Fruit fly (Drosophila melanogaster): ENCODE results near the gene NELF-B.

The NELF-B gene

DNA sequence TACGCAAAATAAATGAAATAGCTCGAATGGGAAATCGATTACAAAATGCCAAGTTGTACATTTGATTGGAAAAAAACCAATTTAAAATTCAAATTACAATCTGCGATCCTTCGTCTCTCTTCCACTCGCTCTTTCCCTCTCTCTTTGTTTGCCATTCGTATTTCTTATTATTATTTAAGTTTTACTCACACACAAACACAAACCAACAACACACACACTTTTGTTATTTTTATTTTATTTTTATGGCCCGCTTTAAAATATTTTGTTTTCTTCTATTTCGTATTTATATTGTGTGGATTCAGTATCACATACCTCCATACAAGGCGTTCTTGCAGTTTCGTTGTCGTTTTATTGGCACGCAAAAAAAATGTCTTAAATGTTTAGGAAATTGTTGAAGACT lies 32.0 kb downstream of the NELF-B start:
- TF ChIP-seq kay (GFP tag; ENCODE audit: borderline replicate concordance) (peak; percentile 85), Crg-1 (GFP tag; optimal IDR thresholded peaks at IDR 0.05) (no peak), pad (GFP tag; optimal IDR thresholded peaks at IDR 0.05) (no peak)

DNA sequence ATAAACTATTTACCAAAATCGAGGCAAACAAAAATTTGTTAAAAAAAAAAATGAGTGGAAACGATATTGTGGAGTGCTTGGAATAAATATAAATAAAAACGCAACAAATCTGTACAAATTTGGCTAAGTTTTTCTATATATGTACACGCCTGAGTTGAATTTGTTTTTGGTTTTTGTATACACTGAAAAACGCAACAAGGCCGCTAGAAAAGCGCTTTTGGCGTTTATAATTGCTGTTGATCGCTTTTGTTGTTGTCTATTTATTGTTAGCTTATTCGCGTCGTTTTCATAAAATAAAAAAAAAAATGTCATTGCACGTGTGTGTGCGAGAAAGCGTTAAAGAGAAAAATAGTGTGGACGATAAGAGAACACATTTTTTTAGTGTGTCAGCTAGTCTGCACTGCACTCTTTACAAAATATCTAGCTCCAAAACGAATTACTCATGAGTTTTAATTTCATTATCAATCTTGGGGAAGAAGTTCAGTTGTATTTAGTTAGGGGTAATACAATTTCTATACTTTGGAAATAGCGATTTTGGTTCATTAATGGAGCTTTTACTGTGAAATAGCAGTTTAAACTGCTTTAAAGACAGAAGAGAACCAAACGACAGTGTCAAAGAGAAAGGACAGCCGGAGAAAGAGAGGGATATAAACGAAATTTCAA lies 32.6 kb downstream of the NELF-B start:
- no peak for TF ChIP-seq CG14711 (tag; optimal IDR thresholded peaks at IDR 0.05)
- peak; percentile 42 for TF ChIP-seq Mnt (GFP tag; optimal IDR thresholded peaks at IDR 0.05)
- TF ChIP-seq kay (GFP tag; ENCODE audit: borderline replicate concordance), result peak; percentile 92
- peak; percentile 57 for TF ChIP-seq tj (GFP tag; optimal IDR thresholded peaks at IDR 0.05)

DNA sequence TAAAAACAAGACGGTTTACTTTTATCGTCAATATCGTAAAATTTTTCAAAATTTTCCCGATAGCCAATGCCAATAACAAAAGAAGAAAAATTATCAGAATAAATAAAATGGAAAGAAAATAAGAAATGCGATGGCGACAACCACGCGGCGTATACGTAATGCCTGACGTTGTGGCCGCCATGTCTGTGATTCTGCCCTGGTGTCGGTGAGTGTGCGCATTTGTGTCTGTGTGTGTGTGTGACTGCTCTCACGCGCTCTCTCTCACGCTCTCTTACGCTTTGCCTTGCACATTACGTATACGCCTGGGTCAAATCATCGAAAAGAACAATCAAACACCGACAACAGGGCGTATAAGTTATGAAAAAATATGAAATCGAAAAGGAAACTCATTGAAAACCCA lies 33.3 kb downstream of the NELF-B start:
- TF ChIP-seq CG5204 (GFP tag; optimal IDR thresholded peaks at IDR 0.05) (no peak), Hr96 (GFP tag; optimal IDR thresholded peaks at IDR 0.05) (peak; percentile 8), Mnt (GFP tag; optimal IDR thresholded peaks at IDR 0.05) (peak; percentile 80)

DNA sequence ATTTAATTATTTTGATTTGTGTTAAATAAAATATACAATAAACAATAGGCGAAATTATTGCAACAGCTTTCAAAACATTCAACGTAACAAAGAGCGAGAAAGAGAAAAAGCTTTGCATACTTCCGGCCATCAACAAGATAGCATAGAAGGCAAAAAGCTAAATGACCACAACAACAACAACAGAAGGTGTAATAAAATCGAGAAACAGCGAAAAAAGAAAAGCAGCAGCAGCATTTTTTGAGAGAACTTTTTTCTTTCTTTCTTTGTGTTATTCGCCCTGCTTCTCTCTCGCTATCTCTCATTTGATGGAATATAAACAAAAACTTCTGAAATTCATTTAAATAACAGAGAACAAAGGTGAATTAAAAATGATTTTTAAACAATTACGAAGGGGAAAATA lies 34.0 kb downstream of the NELF-B start:
- TF ChIP-seq tj (GFP tag; optimal IDR thresholded peaks at IDR 0.05) (peak; percentile 92), CG7045 (GFP tag; optimal IDR thresholded peaks at IDR 0.05) (no peak), cnc (optimal IDR thresholded peaks at IDR 0.05) (no peak), cic (GFP tag; optimal IDR thresholded peaks at IDR 0.05) (no peak), Hr96 (GFP tag; optimal IDR thresholded peaks at IDR 0.05) (no peak), pad (GFP tag; optimal IDR thresholded peaks at IDR 0.05) (no peak), CG11617 (GFP tag; optimal IDR thresholded peaks at IDR 0.05) (no peak), kay (GFP tag; ENCODE audit: borderline replicate concordance) (peak; percentile 82), bab1 (GFP tag; optimal IDR thresholded peaks at IDR 0.05) (peak; percentile 11)

DNA sequence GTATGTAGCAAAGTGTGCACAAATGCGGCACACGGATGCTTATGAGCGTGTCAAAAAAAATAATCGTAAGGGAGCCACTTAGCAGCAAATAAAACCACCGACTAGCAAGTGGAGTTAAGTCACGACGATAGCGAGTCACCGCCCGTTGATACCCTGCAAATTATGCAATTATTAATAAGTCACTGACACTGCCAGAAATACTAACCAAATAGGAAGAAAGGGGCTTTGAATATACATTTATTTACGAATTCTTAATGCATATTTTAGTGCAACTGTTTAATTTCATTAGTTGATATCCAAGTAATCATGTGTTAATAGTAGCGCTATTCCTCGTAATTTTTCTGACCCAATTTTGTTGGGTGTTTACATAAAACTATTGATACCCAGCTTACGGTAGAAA lies 34.7 kb downstream of the NELF-B start:
- TF ChIP-seq CG7045 (GFP tag; optimal IDR thresholded peaks at IDR 0.05), result no peak
- no peak for TF ChIP-seq CG5204 (GFP tag; optimal IDR thresholded peaks at IDR 0.05)
- TF ChIP-seq CG12768 (GFP tag; optimal IDR thresholded peaks at IDR 0.05), result no peak
- TF ChIP-seq Hr96 (GFP tag; optimal IDR thresholded peaks at IDR 0.05), result no peak
- TF ChIP-seq CG11617 (GFP tag; optimal IDR thresholded peaks at IDR 0.05), result no peak
- no peak for TF ChIP-seq CG14711 (tag; optimal IDR thresholded peaks at IDR 0.05)
- no peak for TF ChIP-seq CG1620 (GFP tag; optimal IDR thresholded peaks at IDR 0.05)
- no peak for TF ChIP-seq Crg-1 (GFP tag; optimal IDR thresholded peaks at IDR 0.05)
- no peak for TF ChIP-seq Mnt (GFP tag; optimal IDR thresholded peaks at IDR 0.05)
- no peak for TF ChIP-seq cic (GFP tag; optimal IDR thresholded peaks at IDR 0.05)
- no peak for TF ChIP-seq CG7101 (tag; optimal IDR thresholded peaks at IDR 0.05)
- no peak for TF ChIP-seq bab1 (GFP tag; optimal IDR thresholded peaks at IDR 0.05)
- TF ChIP-seq ovo (GFP tag; optimal IDR thresholded peaks at IDR 0.05), result no peak
- no peak for TF ChIP-seq tj (GFP tag; optimal IDR thresholded peaks at IDR 0.05)

DNA sequence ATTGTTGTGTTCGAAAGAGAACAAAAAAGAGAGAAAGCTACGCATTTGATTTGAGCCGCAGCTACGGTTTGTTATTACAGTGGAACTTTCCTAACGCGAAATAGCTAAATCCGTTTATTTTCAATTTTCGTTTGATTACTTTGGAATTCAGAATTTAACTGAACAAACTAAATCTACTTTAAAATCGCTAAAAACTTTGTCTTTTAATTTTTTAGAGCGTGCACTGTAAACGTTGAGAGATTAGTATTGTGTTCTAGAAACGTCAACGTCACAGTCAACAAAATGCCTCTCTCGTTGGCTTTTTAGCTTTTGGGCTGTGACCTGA lies 35.5 kb downstream of the NELF-B start:
- TF ChIP-seq CG12768 (GFP tag; optimal IDR thresholded peaks at IDR 0.05) (peak; percentile 65), CG7101 (tag; optimal IDR thresholded peaks at IDR 0.05) (peak; percentile 93), CG14711 (tag; optimal IDR thresholded peaks at IDR 0.05) (peak; percentile 89), toe (GFP tag; optimal IDR thresholded peaks at IDR 0.05) (no peak), CG5204 (GFP tag; optimal IDR thresholded peaks at IDR 0.05) (peak; percentile 50), CG1620 (GFP tag; optimal IDR thresholded peaks at IDR 0.05) (no peak), Mnt (GFP tag; optimal IDR thresholded peaks at IDR 0.05) (peak; percentile 45), tj (GFP tag; optimal IDR thresholded peaks at IDR 0.05) (no peak), kay (GFP tag; ENCODE audit: borderline replicate concordance) (no peak), CG11617 (GFP tag; optimal IDR thresholded peaks at IDR 0.05) (no peak), CG33017 (tag; optimal IDR thresholded peaks at IDR 0.05) (peak; percentile 81), cic (GFP tag; optimal IDR thresholded peaks at IDR 0.05) (no peak), pad (GFP tag; optimal IDR thresholded peaks at IDR 0.05) (peak; percentile 42), Crg-1 (GFP tag; optimal IDR thresholded peaks at IDR 0.05) (peak; percentile 63), Hr96 (GFP tag; optimal IDR thresholded peaks at IDR 0.05) (peak; percentile 72), CG7045 (GFP tag; optimal IDR thresholded peaks at IDR 0.05) (peak; percentile 48), Clk (GFP tag; optimal IDR thresholded peaks at IDR 0.05) (peak; percentile 3), cnc (optimal IDR thresholded peaks at IDR 0.05) (no peak), bab1 (GFP tag; optimal IDR thresholded peaks at IDR 0.05) (peak; percentile 89), ovo (GFP tag; optimal IDR thresholded peaks at IDR 0.05) (no peak)

DNA sequence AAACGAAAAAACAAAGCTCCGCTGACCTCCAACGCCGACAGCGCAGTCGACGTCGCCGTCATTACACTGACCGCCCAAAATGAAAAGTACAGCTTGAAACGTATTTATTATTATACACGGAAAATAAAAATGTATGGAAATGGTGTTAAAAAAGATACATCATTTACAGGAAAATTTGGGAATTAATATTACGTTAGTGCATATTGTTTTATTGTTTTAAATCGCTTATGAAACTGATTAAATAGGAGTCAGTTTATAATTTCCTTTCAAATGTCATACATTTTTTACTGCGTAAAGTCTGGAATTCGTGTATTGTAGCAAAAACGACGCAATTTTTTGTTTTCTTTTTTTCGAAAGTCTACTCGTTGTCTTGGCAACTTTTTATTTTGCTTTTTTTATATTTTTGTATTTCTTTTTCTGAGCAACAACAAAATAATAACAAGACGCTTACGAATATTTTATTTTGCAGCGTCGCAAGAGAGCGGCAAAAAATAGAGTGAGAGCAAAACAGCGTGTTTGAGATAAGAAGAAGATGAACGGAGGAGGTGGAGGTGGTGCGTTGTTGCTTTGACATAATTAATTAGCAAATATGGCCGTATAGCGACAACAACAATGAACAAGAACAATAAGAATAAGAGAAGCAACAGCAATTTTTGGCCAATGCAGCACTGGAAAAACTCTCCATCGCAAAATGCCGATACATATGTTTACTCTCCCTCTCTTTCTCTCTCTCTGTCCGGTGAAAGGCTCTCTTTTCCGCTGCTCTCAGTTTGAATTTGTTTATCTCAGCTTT lies 36.0 kb downstream of the NELF-B start:
- TF ChIP-seq CG12768 (GFP tag; optimal IDR thresholded peaks at IDR 0.05) (peak; percentile 61), ovo (GFP tag; optimal IDR thresholded peaks at IDR 0.05) (peak; percentile 10), tj (GFP tag; optimal IDR thresholded peaks at IDR 0.05) (peak; percentile 78), Mnt (GFP tag; optimal IDR thresholded peaks at IDR 0.05) (no peak), CG7101 (tag; optimal IDR thresholded peaks at IDR 0.05) (peak; percentile 84), CG33017 (tag; optimal IDR thresholded peaks at IDR 0.05) (peak; percentile 87), CG1620 (GFP tag; optimal IDR thresholded peaks at IDR 0.05) (peak; percentile 49), CG11617 (GFP tag; optimal IDR thresholded peaks at IDR 0.05) (peak; percentile 95), Hr96 (GFP tag; optimal IDR thresholded peaks at IDR 0.05) (peak; percentile 70), cnc (optimal IDR thresholded peaks at IDR 0.05) (no peak), Crg-1 (GFP tag; optimal IDR thresholded peaks at IDR 0.05) (no peak), CG14711 (tag; optimal IDR thresholded peaks at IDR 0.05) (peak; percentile 68), pad (GFP tag; optimal IDR thresholded peaks at IDR 0.05) (no peak), cic (GFP tag; optimal IDR thresholded peaks at IDR 0.05) (peak; percentile 19), bab1 (GFP tag; optimal IDR thresholded peaks at IDR 0.05) (peak; percentile 61), CG7045 (GFP tag; optimal IDR thresholded peaks at IDR 0.05) (peak; percentile 66), kay (GFP tag; ENCODE audit: borderline replicate concordance) (peak; percentile 52), toe (GFP tag; optimal IDR thresholded peaks at IDR 0.05) (peak; percentile 47), Clk (GFP tag; optimal IDR thresholded peaks at IDR 0.05) (peak; percentile 53), CG5204 (GFP tag; optimal IDR thresholded peaks at IDR 0.05) (peak; percentile 40)

Measured in whole organism, adult.